Worm (Caenorhabditis elegans) whole organism, L2 larva: Measurements from ENCODE around the gene athp-2.

Source experiments
- C34F6.9 ChIP-seq: fragments of 150-350 bp; optimal IDR thresholded peaks from 2 replicates; lab custom pipeline; 2014; ENCODE audit warnings: missing biosample characterization, missing genetic modification characterization
- F13H6.1 ChIP-seq: sonication (generic microtip); optimal IDR thresholded peaks from 2 replicates; lab custom pipeline; 2016; ENCODE audit warnings: missing genetic modification characterization, missing compliant biosample characterization
- R02D3.7 ChIP-seq: fragments of 150-350 bp; optimal IDR thresholded peaks from 2 replicates; lab custom pipeline; 2014; ENCODE audit warnings: missing biosample characterization, missing genetic modification characterization
- Y55F3AM.14 ChIP-seq: fragments of 200-800 bp; sonication (Bioruptor generic); optimal IDR thresholded peaks from 2 replicates; lab custom pipeline; 2018; ENCODE audit warnings: mild to moderate bottlenecking, missing genetic modification characterization, missing compliant biosample characterization
- ZK546.5 ChIP-seq: sonication (generic microtip); optimal IDR thresholded peaks from 2 replicates; lab custom pipeline; 2017; ENCODE audit warnings: missing biosample characterization, missing genetic modification characterization
- alr-1 ChIP-seq: fragments of 150-350 bp; optimal IDR thresholded peaks from 2 replicates; lab custom pipeline; 2014; ENCODE audit warnings: missing biosample characterization, missing genetic modification characterization
- aly-2 ChIP-seq: fragments of 150-350 bp; optimal IDR thresholded peaks from 2 replicates; lab custom pipeline; 2014; ENCODE audit warnings: missing biosample characterization, missing genetic modification characterization
- ama-1 ChIP-seq: fragments of 150-350 bp; optimal IDR thresholded peaks from 2 replicates; lab custom pipeline; 2018; ENCODE audit warnings: inconsistent platforms
- blmp-1 ChIP-seq: sonication (generic microtip); optimal IDR thresholded peaks from 2 replicates; lab custom pipeline; 2017; ENCODE audit warnings: missing genetic modification characterization, mild to moderate bottlenecking, missing compliant biosample characterization, antibody characterized with exemption, moderate library complexity; ENCODE audit not compliant: insufficient read depth
- ceh-16 ChIP-seq: fragments of 150-350 bp; optimal IDR thresholded peaks from 2 replicates; lab custom pipeline; 2014; ENCODE audit warnings: missing biosample characterization, missing genetic modification characterization
- ceh-82 ChIP-seq: fragments of 150-350 bp; optimal IDR thresholded peaks from 2 replicates; lab custom pipeline; 2014; ENCODE audit warnings: missing biosample characterization, missing genetic modification characterization
- crh-2 ChIP-seq: sonication (generic microtip); optimal IDR thresholded peaks from 2 replicates; lab custom pipeline; 2017; ENCODE audit warnings: missing biosample characterization, missing genetic modification characterization
- dmd-4 ChIP-seq: sonication (generic microtip); optimal IDR thresholded peaks from 2 replicates; lab custom pipeline; 2017; ENCODE audit warnings: missing biosample characterization, missing genetic modification characterization
- egl-27 ChIP-seq: sonication (generic microtip); optimal IDR thresholded peaks from 3 replicates; lab custom pipeline; 2017; ENCODE audit warnings: missing biosample characterization, missing genetic modification reagents, missing genetic modification characterization
- elt-1 ChIP-seq: fragments of 150-350 bp; optimal IDR thresholded peaks from 2 replicates; lab custom pipeline; 2014; ENCODE audit warnings: missing biosample characterization, missing genetic modification characterization
- elt-3 ChIP-seq: sonication (generic microtip); optimal IDR thresholded peaks from 2 replicates; lab custom pipeline; 2017; ENCODE audit warnings: missing biosample characterization, missing genetic modification characterization
- fos-1 ChIP-seq: fragments of 150-350 bp; optimal IDR thresholded peaks from 2 replicates; lab custom pipeline; 2014; ENCODE audit warnings: missing biosample characterization, missing genetic modification characterization
- gmeb-1 ChIP-seq: fragments of 150-350 bp; optimal IDR thresholded peaks from 2 replicates; lab custom pipeline; 2014; ENCODE audit warnings: missing biosample characterization, missing genetic modification characterization
- lin-11 ChIP-seq: fragments of 150-350 bp; sonication (generic microtip); optimal IDR thresholded peaks from 2 replicates; lab custom pipeline; 2014; ENCODE audit warnings: missing biosample characterization, missing genetic modification characterization, inconsistent platforms, mixed read lengths
- lin-13 ChIP-seq: fragments of 150-350 bp; optimal IDR thresholded peaks from 2 replicates; lab custom pipeline; 2014; ENCODE audit warnings: missing biosample characterization, missing genetic modification reagents, missing genetic modification characterization
- lin-39 ChIP-seq: fragments of 150-350 bp; optimal IDR thresholded peaks from 2 replicates; lab custom pipeline; 2014; ENCODE audit warnings: missing biosample characterization, missing genetic modification reagents, missing genetic modification characterization
- lsy-2 ChIP-seq, 2 experiments: fragments of 150-350 bp in 1 of 2; sonication (generic microtip) in 1 of 2; optimal IDR thresholded peaks; 2 replicates each; lab custom pipeline; 2014 to 2017; ENCODE audit warnings: missing biosample characterization in 2 of 2, missing genetic modification characterization in 2 of 2
- mab-5 ChIP-seq: fragments of 150-350 bp; optimal IDR thresholded peaks from 2 replicates; lab custom pipeline; 2014; ENCODE audit warnings: missing biosample characterization, missing genetic modification characterization
- mbf-1 ChIP-seq: sonication (generic microtip); optimal IDR thresholded peaks from 2 replicates; lab custom pipeline; 2017; ENCODE audit warnings: missing biosample characterization, missing genetic modification characterization
- mdl-1 ChIP-seq, 2 experiments: fragments of 150-350 bp in 1 of 2; sonication (generic microtip) in 1 of 2; optimal IDR thresholded peaks; 2 replicates each; lab custom pipeline; 2017; ENCODE audit warnings: missing biosample characterization in 2 of 2, missing genetic modification characterization in 2 of 2
- nhr-10 ChIP-seq: sonication (generic microtip); optimal IDR thresholded peaks from 2 replicates; lab custom pipeline; 2017; ENCODE audit warnings: missing biosample characterization, missing genetic modification characterization
- nhr-11 ChIP-seq: fragments of 150-350 bp; optimal IDR thresholded peaks from 2 replicates; lab custom pipeline; 2014; ENCODE audit warnings: missing biosample characterization, missing genetic modification characterization
- nhr-12 ChIP-seq: fragments of 150-350 bp; optimal IDR thresholded peaks from 2 replicates; lab custom pipeline; 2014; ENCODE audit warnings: missing biosample characterization, missing genetic modification characterization
- nhr-129 ChIP-seq: fragments of 150-350 bp; optimal IDR thresholded peaks from 2 replicates; lab custom pipeline; 2014; ENCODE audit warnings: missing biosample characterization, missing genetic modification characterization
- nhr-21 ChIP-seq: fragments of 150-350 bp; optimal IDR thresholded peaks from 2 replicates; lab custom pipeline; 2014; ENCODE audit warnings: missing biosample characterization, missing genetic modification characterization
- nhr-23 ChIP-seq: fragments of 150-350 bp; optimal IDR thresholded peaks from 2 replicates; lab custom pipeline; 2014; ENCODE audit warnings: missing biosample characterization, missing genetic modification reagents, missing genetic modification characterization
- nhr-237 ChIP-seq: fragments of 150-350 bp; optimal IDR thresholded peaks from 2 replicates; lab custom pipeline; 2014; ENCODE audit warnings: missing biosample characterization, missing genetic modification characterization
- nhr-25 ChIP-seq: fragments of 150-350 bp; sonication (generic microtip); optimal IDR thresholded peaks from 3 replicates; lab custom pipeline; 2014; ENCODE audit warnings: missing biosample characterization, missing genetic modification characterization
- nhr-6 ChIP-seq: fragments of 150-350 bp; optimal IDR thresholded peaks from 2 replicates; lab custom pipeline; 2014; ENCODE audit warnings: missing biosample characterization, missing genetic modification characterization
- nhr-77 ChIP-seq: fragments of 150-350 bp; optimal IDR thresholded peaks from 2 replicates; lab custom pipeline; 2014; ENCODE audit warnings: missing biosample characterization, missing genetic modification characterization
- peb-1 ChIP-seq: fragments of 150-350 bp; optimal IDR thresholded peaks from 2 replicates; lab custom pipeline; 2014; ENCODE audit warnings: missing biosample characterization, missing genetic modification characterization
- sem-4 ChIP-seq: fragments of 150-350 bp; optimal IDR thresholded peaks from 2 replicates; lab custom pipeline; 2014; ENCODE audit warnings: missing biosample characterization, missing genetic modification reagents, missing genetic modification characterization
- skn-1 ChIP-seq: sonication (generic microtip); optimal IDR thresholded peaks from 2 replicates; lab custom pipeline; 2017; ENCODE audit warnings: missing biosample characterization, missing genetic modification characterization
- sma-3 ChIP-seq: sonication (generic microtip); optimal IDR thresholded peaks from 2 replicates; lab custom pipeline; 2016; ENCODE audit warnings: missing genetic modification reagents, missing genetic modification characterization, missing compliant biosample characterization
- sma-9 ChIP-seq, 2 experiments: fragments of 150-350 bp in 1 of 2; sonication (generic microtip) in 1 of 2; optimal IDR thresholded peaks; 2 replicates each; lab custom pipeline; 2014 to 2016; ENCODE audit warnings: missing genetic modification characterization in 2 of 2, mild to moderate bottlenecking in 1 of 2, missing biosample characterization in 1 of 2, missing compliant biosample characterization in 1 of 2, missing genetic modification reagents in 1 of 2, moderate library complexity in 1 of 2
- snpc-4 ChIP-seq: fragments of 150-350 bp; optimal IDR thresholded peaks from 2 replicates; lab custom pipeline; 2014; ENCODE audit warnings: missing biosample characterization, missing genetic modification characterization
- unc-39 ChIP-seq: fragments of 150-350 bp; optimal IDR thresholded peaks from 2 replicates; lab custom pipeline; 2014; ENCODE audit warnings: missing biosample characterization, missing genetic modification characterization
- unc-55 ChIP-seq: fragments of 150-350 bp; sonication (generic microtip); optimal IDR thresholded peaks from 3 replicates; lab custom pipeline; 2014; ENCODE audit warnings: missing biosample characterization, missing genetic modification reagents, missing genetic modification characterization
- unc-62 ChIP-seq: fragments of 150-350 bp; optimal IDR thresholded peaks from 2 replicates; lab custom pipeline; 2014; ENCODE audit warnings: missing biosample characterization, missing genetic modification reagents, missing genetic modification characterization
- zag-1 ChIP-seq: fragments of 150-350 bp; optimal IDR thresholded peaks from 2 replicates; lab custom pipeline; 2014; ENCODE audit warnings: missing biosample characterization, missing genetic modification characterization
- ztf-1 ChIP-seq: fragments of 200-800 bp; sonication (Bioruptor generic); conservative IDR thresholded peaks from 2 replicates; pipeline ENCODE4 v1.3.6; 2022; ENCODE audit warnings: missing genetic modification characterization, missing compliant biosample characterization
- ztf-11 ChIP-seq: sonication (generic microtip); optimal IDR thresholded peaks from 2 replicates; lab custom pipeline; 2017; ENCODE audit warnings: missing biosample characterization, missing genetic modification characterization
- ztf-4 ChIP-seq: fragments of 150-350 bp; optimal IDR thresholded peaks from 2 replicates; lab custom pipeline; 2014; ENCODE audit warnings: missing biosample characterization, missing genetic modification characterization

Gene athp-2

DNA sequence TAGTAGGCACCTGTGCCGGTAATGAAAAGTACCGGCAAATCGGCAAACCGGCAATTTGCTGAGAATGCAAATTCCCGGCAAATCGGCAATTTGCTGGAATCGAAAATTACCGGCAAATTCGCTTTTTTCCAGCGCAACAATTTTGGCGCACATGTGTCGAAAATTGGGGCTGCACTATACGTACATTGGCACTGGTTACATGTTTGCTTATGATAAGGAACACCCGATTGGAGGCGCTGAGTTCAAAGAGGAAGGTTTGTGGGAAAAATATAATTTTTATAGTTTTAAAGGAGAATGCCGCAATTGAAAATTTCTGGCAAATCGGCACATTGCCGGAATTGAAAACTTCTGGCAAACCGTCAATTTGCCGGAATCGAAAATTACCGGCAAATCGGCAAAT, 42.7 kb upstream of the athp-2 start:
- TF ChIP-seq sem-4 (no peak), lin-11 (tag; lab: Kevin White, UChicago) (no peak), zag-1 (tag; lab: Kevin White, UChicago) (no peak), lsy-2 (tag; optimal IDR thresholded peaks at IDR 0.05; lab: Kevin White, UChicago) (no peak), R02D3.7 (tag; lab: Kevin White, UChicago) (no peak), C34F6.9 (tag; lab: Kevin White, UChicago) (no peak), Y55F3AM.14 (no peak), unc-39 (tag; lab: Kevin White, UChicago) (no peak), lin-39 (tag; lab: Kevin White, UChicago) (no peak), lin-13 (GFP tag; lab: Kevin White, UChicago) (no peak)

DNA sequence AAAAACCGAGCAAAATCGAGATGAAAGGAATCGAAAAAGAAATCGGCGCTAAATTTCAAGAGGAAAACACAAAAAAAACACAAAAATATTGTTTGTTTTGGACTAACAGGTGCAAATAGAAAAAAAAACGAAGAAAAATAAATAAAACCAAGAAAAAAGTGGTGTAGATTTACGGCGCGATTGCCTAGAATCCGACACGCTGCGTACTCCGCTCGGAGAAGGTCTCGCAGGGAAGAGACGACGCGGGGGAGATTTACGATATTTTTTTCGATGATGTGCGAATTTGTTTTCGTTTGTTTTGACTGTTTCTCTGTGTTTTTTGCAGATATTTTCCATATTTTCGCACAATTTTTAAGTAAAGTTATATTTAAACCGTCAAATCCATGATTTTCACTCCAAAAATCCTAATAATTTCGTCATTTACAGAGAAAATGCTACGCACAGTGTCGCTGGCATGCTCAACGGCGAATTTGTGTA, 40.7 kb upstream of the athp-2 start, which contains the start of gene sco-1:
Gene sco-1 (plus strand): TSS at position 427 of the 477 bp plus-strand sequence.
- TF ChIP-seq aly-2 (tag; lab: Kevin White, UChicago): no peak
- peak; percentile 82 for TF ChIP-seq unc-62 (GFP tag; lab: Kevin White, UChicago)
- peak; percentile 31 for TF ChIP-seq dmd-4 (tag; lab: Kevin White, UChicago)
- no peak for TF ChIP-seq ztf-1 (GFP tag; lab: Robert Waterston, UW)
- TF ChIP-seq ceh-82 (tag; lab: Kevin White, UChicago): no peak
- TF ChIP-seq ama-1 (lab: Kevin White, UChicago): peak; percentile 63
- peak; percentile 34 for TF ChIP-seq nhr-12 (tag; lab: Kevin White, UChicago)
- TF ChIP-seq ztf-11 (tag; lab: Kevin White, UChicago): peak; percentile 32
- TF ChIP-seq gmeb-1 (tag; lab: Kevin White, UChicago): peak; percentile 93
- peak; percentile 96 for TF ChIP-seq lin-11 (tag; lab: Kevin White, UChicago)
- TF ChIP-seq sma-9 (GFP tag; optimal IDR thresholded peaks at IDR 0.05; lab: Kevin White, UChicago): peak; percentile 98
- TF ChIP-seq sma-9 (tag; optimal IDR thresholded peaks at IDR 0.05; lab: Kevin White, UChicago): no peak
- TF ChIP-seq nhr-21 (tag; lab: Kevin White, UChicago): peak; percentile 94
- peak; percentile 91 for TF ChIP-seq fos-1 (tag; lab: Kevin White, UChicago)
- TF ChIP-seq skn-1: peak; percentile 4
- peak; percentile 60 for TF ChIP-seq nhr-237 (tag; lab: Kevin White, UChicago)
- no peak for TF ChIP-seq elt-1 (tag; lab: Kevin White, UChicago)
- TF ChIP-seq peb-1 (tag; lab: Kevin White, UChicago): no peak
- peak; percentile 96 for TF ChIP-seq nhr-25 (tag; lab: Kevin White, UChicago)
- TF ChIP-seq sem-4: peak; percentile 94
- peak; percentile 94 for TF ChIP-seq F13H6.1 (tag; lab: Kevin White, UChicago)
- TF ChIP-seq nhr-6 (tag; lab: Kevin White, UChicago): peak; percentile 81
- peak; percentile 84 for TF ChIP-seq Y55F3AM.14
- TF ChIP-seq blmp-1: peak; percentile 74
- TF ChIP-seq nhr-77 (tag; lab: Kevin White, UChicago): peak; percentile 73
- peak; percentile 97 for TF ChIP-seq crh-2
- no peak for TF ChIP-seq unc-39 (tag; lab: Kevin White, UChicago)
- TF ChIP-seq lsy-2 (tag; optimal IDR thresholded peaks at IDR 0.05; lab: Kevin White, UChicago): peak; percentile 93 to 97
- TF ChIP-seq mab-5 (tag; lab: Kevin White, UChicago): peak; percentile 95
- peak; percentile 95 for TF ChIP-seq egl-27
- peak; percentile 49 for TF ChIP-seq nhr-10 (tag; lab: Kevin White, UChicago)
- TF ChIP-seq ZK546.5 (tag; lab: Kevin White, UChicago): peak; percentile 72
- TF ChIP-seq mbf-1: no peak
- peak; percentile 99 for TF ChIP-seq unc-55 (GFP tag; lab: Kevin White, UChicago)
- peak; percentile 97 for TF ChIP-seq lin-13 (GFP tag; lab: Kevin White, UChicago)
- peak; percentile 100 for TF ChIP-seq R02D3.7 (tag; lab: Kevin White, UChicago)
- peak; percentile 82 for TF ChIP-seq ztf-4 (tag; lab: Kevin White, UChicago)
- TF ChIP-seq sma-3 (GFP tag; lab: Kevin White, UChicago): peak; percentile 98
- no peak for TF ChIP-seq alr-1
- TF ChIP-seq lin-39 (tag; lab: Kevin White, UChicago): no peak
- TF ChIP-seq zag-1 (tag; lab: Kevin White, UChicago): peak; percentile 56
- peak; percentile 79 for TF ChIP-seq nhr-129 (tag; lab: Kevin White, UChicago)
- peak; percentile 95 for TF ChIP-seq ceh-16 (tag; lab: Kevin White, UChicago)
- TF ChIP-seq nhr-23: no peak
- no peak for TF ChIP-seq nhr-11 (tag; lab: Kevin White, UChicago)
- TF ChIP-seq C34F6.9 (tag; lab: Kevin White, UChicago): peak; percentile 95
- peak in 1 of 2 experiments; percentile 70 for TF ChIP-seq mdl-1 (tag; optimal IDR thresholded peaks at IDR 0.05; lab: Kevin White, UChicago)
- TF ChIP-seq elt-3 (tag; lab: Kevin White, UChicago): no peak
- TF ChIP-seq snpc-4 (tag; lab: Kevin White, UChicago): peak; percentile 85
- TF ChIP-seq, all 48 proteins: peak for 36
